Worm (Caenorhabditis elegans) whole organism, early embryonic: ENCODE data around the gene ZK370.6.

ENCODE experiments used
- B0310.2 ChIP-seq: sonication (generic microtip); optimal IDR thresholded peaks from 2 replicates; lab custom pipeline; 2016; ENCODE audit warnings: mild to moderate bottlenecking, missing genetic modification characterization, missing compliant biosample characterization
- aly-1 ChIP-seq: sonication (generic microtip); optimal IDR thresholded peaks from 2 replicates; lab custom pipeline; 2016; ENCODE audit warnings: missing genetic modification characterization, missing compliant biosample characterization
- ama-1 ChIP-seq: fragments of 150-350 bp; optimal IDR thresholded peaks from 2 replicates; lab custom pipeline; 2014
- ceh-13 ChIP-seq: fragments of 200-800 bp; sonication (Bioruptor generic); optimal IDR thresholded peaks from 2 replicates; lab custom pipeline; 2018; ENCODE audit warnings: mild to moderate bottlenecking, missing genetic modification characterization, missing compliant biosample characterization
- ceh-36 ChIP-seq: sonication (generic microtip); optimal IDR thresholded peaks from 2 replicates; lab custom pipeline; 2016; ENCODE audit warnings: missing genetic modification characterization, inconsistent platforms, missing compliant biosample characterization
- ets-7 ChIP-seq: sonication (generic microtip); optimal IDR thresholded peaks from 2 replicates; lab custom pipeline; 2016; ENCODE audit warnings: missing genotype, missing genetic modification characterization, missing compliant biosample characterization
- flt-1 ChIP-seq: fragments of 200-800 bp; sonication (Bioruptor generic); IDR thresholded peaks from 2 replicates; pipeline ENCODE4 v1.3.6; 2022; ENCODE audit warnings: missing genetic modification characterization, missing compliant biosample characterization
- hmbx-1 ChIP-seq: sonication (generic microtip); optimal IDR thresholded peaks from 2 replicates; lab custom pipeline; 2016; ENCODE audit warnings: mild to moderate bottlenecking, missing genetic modification characterization, missing compliant biosample characterization
- hmg-4 ChIP-seq: fragments of 200-800 bp; sonication (Bioruptor generic); optimal IDR thresholded peaks from 2 replicates; lab custom pipeline; 2018; ENCODE audit warnings: mild to moderate bottlenecking, missing genetic modification characterization, missing compliant biosample characterization
- pes-1 ChIP-seq: fragments of 200-800 bp; sonication (Bioruptor generic); IDR thresholded peaks from 2 replicates; pipeline ENCODE4 v1.3.6; 2022; ENCODE audit warnings: missing genetic modification reagents, missing genetic modification characterization, missing compliant biosample characterization
- tbx-11 ChIP-seq: fragments of 200-800 bp; sonication (Bioruptor generic); IDR thresholded peaks from 2 replicates; pipeline ENCODE4 v1.3.6; 2022; ENCODE audit warnings: missing genetic modification characterization, missing compliant biosample characterization

DNA sequence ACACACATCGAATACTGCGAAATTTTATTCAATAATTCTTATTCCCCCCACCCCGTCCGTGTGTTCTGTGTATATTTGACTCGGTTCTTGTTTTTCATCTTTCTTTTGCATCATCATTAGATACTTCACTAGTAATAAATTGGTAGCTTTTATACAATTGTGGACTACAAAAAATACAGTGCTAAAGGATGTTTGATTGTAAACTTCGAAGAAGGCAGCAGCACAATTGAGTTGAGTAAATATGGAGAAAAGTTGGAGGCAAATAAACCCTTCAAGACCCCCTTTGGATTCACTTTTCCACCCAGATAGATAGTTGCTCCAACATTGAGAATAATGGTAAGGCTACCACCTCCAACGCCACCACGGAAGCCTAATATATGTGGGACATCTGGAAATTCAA is 50.3 kb downstream of the ZK370.6 start, which contains the start of gene B0303.7:
- TF ChIP-seq ama-1 (lab: Kevin White, UChicago), result no peak
- no peak for TF ChIP-seq hmg-4 (GFP tag; lab: Kevin White, UChicago)
- no peak for TF ChIP-seq hmbx-1 (tag; lab: Kevin White, UChicago)
- TF ChIP-seq B0310.2, result no peak
- no peak for TF ChIP-seq aly-1 (tag; lab: Kevin White, UChicago)
- no peak for TF ChIP-seq ets-7 (tag; lab: Kevin White, UChicago)
- no peak for TF ChIP-seq ceh-36 (tag; lab: Kevin White, UChicago)
- TF ChIP-seq ceh-13 (GFP tag; lab: Kevin White, UChicago), result no peak
- no peak for TF ChIP-seq tbx-11 (GFP tag; lab: Robert Waterston, UW)
- no peak for TF ChIP-seq pes-1 (GFP tag; lab: Robert Waterston, UW)
- TF ChIP-seq flt-1 (GFP tag; lab: Robert Waterston, UW), result no peak
